Worm (Caenorhabditis elegans) whole organism, L4 larva: ENCODE results near the gene K09A9.8.

Experiments
- D1046.2 ChIP-seq: fragments of 200-800 bp; sonication (Bioruptor generic); IDR thresholded peaks from 2 replicates; pipeline ENCODE4 v1.3.6; 2022; ENCODE audit warnings: missing genetic modification characterization, missing compliant biosample characterization
- F44E2.7 ChIP-seq: fragments of 200-800 bp; sonication (Bioruptor generic); IDR thresholded peaks from 2 replicates; pipeline ENCODE4 v2.1.2; 2022; ENCODE audit warnings: missing genetic modification characterization, missing compliant biosample characterization
- T26A8.4 ChIP-seq: fragments of 200-800 bp; sonication (Bioruptor generic); IDR thresholded peaks from 2 replicates; pipeline ENCODE4 v1.3.6; 2022; ENCODE audit warnings: missing genetic modification characterization, missing compliant biosample characterization
- Y48G9A.11 ChIP-seq: fragments of 200-800 bp; sonication (Bioruptor generic); IDR thresholded peaks from 2 replicates; pipeline ENCODE4 v1.3.6; 2022; ENCODE audit warnings: missing genetic modification reagents, missing genetic modification characterization, missing compliant biosample characterization
- ZK337.2 ChIP-seq: fragments of 200-800 bp; sonication (Bioruptor generic); IDR thresholded peaks from 2 replicates; pipeline ENCODE4 v1.3.6; 2022; ENCODE audit warnings: missing genetic modification reagents, missing genetic modification characterization, missing compliant biosample characterization
- ZK546.5 ChIP-seq, 2 experiments: sonication (generic microtip); optimal IDR thresholded peaks; 2 replicates each; lab custom pipeline; 2017; ENCODE audit warnings: missing biosample characterization in 2 of 2, missing genetic modification characterization in 2 of 2
- ama-1 ChIP-seq: fragments of 150-350 bp; optimal IDR thresholded peaks from 2 replicates; lab custom pipeline; 2014; ENCODE audit warnings: inconsistent platforms, mixed read lengths
- ceh-32 ChIP-seq: sonication (generic microtip); optimal IDR thresholded peaks from 2 replicates; lab custom pipeline; 2016; ENCODE audit warnings: mild to moderate bottlenecking, missing genetic modification characterization, missing compliant biosample characterization; ENCODE audit not compliant: poor library complexity
- ceh-44 ChIP-seq: fragments of 200-800 bp; sonication (Bioruptor generic); IDR thresholded peaks from 2 replicates; pipeline ENCODE4 v1.3.6; 2022; ENCODE audit warnings: missing genetic modification reagents, missing genetic modification characterization, missing compliant biosample characterization
- ceh-82 ChIP-seq: sonication (generic microtip); optimal IDR thresholded peaks from 2 replicates; lab custom pipeline; 2017; ENCODE audit warnings: missing biosample characterization, missing genetic modification characterization
- cey-2 ChIP-seq: sonication (generic microtip); optimal IDR thresholded peaks from 3 replicates; lab custom pipeline; 2017; ENCODE audit warnings: missing genetic modification characterization, mild to moderate bottlenecking, missing compliant biosample characterization, antibody characterized with exemption, borderline replicate concordance; ENCODE audit not compliant: insufficient read depth
- ctbp-1 ChIP-seq: fragments of 200-800 bp; sonication (Bioruptor generic); IDR thresholded peaks from 2 replicates; pipeline ENCODE4 v1.3.6; 2022; ENCODE audit warnings: missing genetic modification reagents, missing genetic modification characterization, missing compliant biosample characterization
- daf-8 ChIP-seq: fragments of 200-800 bp; sonication (Bioruptor generic); IDR thresholded peaks from 2 replicates; pipeline ENCODE4 v1.3.6; 2022; ENCODE audit warnings: missing genetic modification characterization, missing compliant biosample characterization
- dmd-6 ChIP-seq: fragments of 200-800 bp; sonication (Bioruptor generic); IDR thresholded peaks from 2 replicates; pipeline ENCODE4 v1.3.6; 2022; ENCODE audit warnings: missing genetic modification reagents, missing genetic modification characterization, missing compliant biosample characterization
- dmd-8 ChIP-seq: fragments of 200-800 bp; sonication (Bioruptor generic); IDR thresholded peaks from 2 replicates; pipeline ENCODE4 v1.3.6; 2022; ENCODE audit warnings: missing genetic modification characterization, missing compliant biosample characterization
- dpl-1 ChIP-seq: fragments of 150-350 bp; optimal IDR thresholded peaks from 2 replicates; lab custom pipeline; 2014; ENCODE audit warnings: missing biosample characterization, missing genetic modification reagents, missing genetic modification characterization
- egl-43 ChIP-seq: fragments of 200-800 bp; sonication (Bioruptor generic); IDR thresholded peaks from 2 replicates; pipeline ENCODE4 v1.3.6; 2022; ENCODE audit warnings: missing genetic modification reagents, missing genetic modification characterization, missing compliant biosample characterization
- fos-1 ChIP-seq: fragments of 150-350 bp; optimal IDR thresholded peaks from 2 replicates; lab custom pipeline; 2014; ENCODE audit warnings: missing biosample characterization, missing genetic modification characterization
- hlh-11 ChIP-seq: fragments of 200-800 bp; sonication (Bioruptor generic); optimal IDR thresholded peaks from 2 replicates; lab custom pipeline; 2018; ENCODE audit warnings: mild to moderate bottlenecking, missing genetic modification characterization, missing compliant biosample characterization
- hmg-1.1 ChIP-seq: fragments of 200-800 bp; sonication (Bioruptor generic); IDR thresholded peaks from 2 replicates; pipeline ENCODE4 v1.3.6; 2022; ENCODE audit warnings: missing genetic modification reagents, missing genetic modification characterization, missing compliant biosample characterization
- jun-1 ChIP-seq: fragments of 150-350 bp; optimal IDR thresholded peaks from 2 replicates; lab custom pipeline; 2014; ENCODE audit warnings: missing biosample characterization, missing genetic modification reagents, missing genetic modification characterization
- lin-1 ChIP-seq: fragments of 200-800 bp; sonication (Bioruptor generic); IDR thresholded peaks from 2 replicates; pipeline ENCODE4 v1.3.6; 2022; ENCODE audit warnings: missing genetic modification reagents, missing genetic modification characterization, missing compliant biosample characterization
- lin-15B ChIP-seq: fragments of 150-350 bp; sonication (generic microtip); optimal IDR thresholded peaks from 3 replicates; lab custom pipeline; 2014; ENCODE audit warnings: missing biosample characterization, missing genetic modification characterization
- lin-29 ChIP-seq: fragments of 200-800 bp; sonication (Bioruptor generic); IDR thresholded peaks from 2 replicates; pipeline ENCODE4 v1.3.6; 2022; ENCODE audit warnings: missing genetic modification reagents, missing genetic modification characterization, missing compliant biosample characterization
- lsy-2 ChIP-seq, 2 experiments: fragments of 150-350 bp in 1 of 2; sonication (generic microtip) in 1 of 2; optimal IDR thresholded peaks; 2 replicates each; lab custom pipeline; 2014 to 2017; ENCODE audit warnings: missing biosample characterization in 2 of 2, missing genetic modification characterization in 2 of 2
- madf-5 ChIP-seq, 2 experiments: fragments of 200-800 bp; sonication (Bioruptor generic); IDR thresholded peaks; 2 replicates each; pipeline ENCODE4 v1.3.6; 2022; ENCODE audit warnings: missing compliant biosample characterization in 2 of 2, missing genetic modification characterization in 2 of 2
- madf-9 ChIP-seq: fragments of 200-800 bp; sonication (Bioruptor generic); conservative IDR thresholded peaks from 2 replicates; pipeline ENCODE4 v1.3.6; 2022; ENCODE audit warnings: missing genetic modification reagents, missing genetic modification characterization, missing compliant biosample characterization
- mdl-1 ChIP-seq, 2 experiments: fragments of 150-350 bp in 1 of 2; sonication (generic microtip) in 1 of 2; optimal IDR thresholded peaks; 2 replicates each; lab custom pipeline; 2014 to 2017; ENCODE audit warnings: missing biosample characterization in 2 of 2, missing genetic modification characterization in 2 of 2
- mdt-29 ChIP-seq: fragments of 200-800 bp; sonication (Bioruptor generic); IDR thresholded peaks from 2 replicates; pipeline ENCODE4 v1.3.6; 2022; ENCODE audit warnings: missing genetic modification reagents, missing genetic modification characterization, missing compliant biosample characterization
- mxl-2 ChIP-seq: fragments of 200-800 bp; sonication (Bioruptor generic); conservative IDR thresholded peaks from 2 replicates; pipeline ENCODE4 v1.3.6; 2022; ENCODE audit warnings: missing genetic modification reagents, missing genetic modification characterization, missing compliant biosample characterization
- nhr-10 ChIP-seq: fragments of 150-350 bp; optimal IDR thresholded peaks from 2 replicates; lab custom pipeline; 2014; ENCODE audit warnings: missing biosample characterization, missing genetic modification characterization
- nhr-111 ChIP-seq: fragments of 200-800 bp; sonication (Bioruptor generic); optimal IDR thresholded peaks from 2 replicates; lab custom pipeline; 2018; ENCODE audit warnings: mild to moderate bottlenecking, missing genetic modification characterization, missing compliant biosample characterization
- nhr-237 ChIP-seq: sonication (generic microtip); optimal IDR thresholded peaks from 2 replicates; lab custom pipeline; 2017; ENCODE audit warnings: missing biosample characterization, missing genetic modification characterization
- nhr-25 ChIP-seq: sonication (generic microtip); optimal IDR thresholded peaks from 2 replicates; lab custom pipeline; 2017; ENCODE audit warnings: missing genetic modification characterization, mild to moderate bottlenecking, missing compliant biosample characterization, antibody characterized with exemption, moderate library complexity, borderline replicate concordance; ENCODE audit not compliant: insufficient read depth
- nhr-41 ChIP-seq: fragments of 200-800 bp; sonication (Bioruptor generic); IDR thresholded peaks from 2 replicates; pipeline ENCODE4 v1.3.6; 2022; ENCODE audit warnings: missing genetic modification reagents, missing genetic modification characterization, missing compliant biosample characterization
- nhr-6 ChIP-seq: fragments of 150-350 bp; optimal IDR thresholded peaks from 2 replicates; lab custom pipeline; 2014; ENCODE audit warnings: missing biosample characterization, missing genetic modification characterization
- nhr-77 ChIP-seq: fragments of 150-350 bp; optimal IDR thresholded peaks from 2 replicates; lab custom pipeline; 2014; ENCODE audit warnings: missing biosample characterization, missing genetic modification characterization
- pha-4 ChIP-seq, 2 experiments: fragments of 150-350 bp in 1 of 2; fragments of 200-800 bp in 1 of 2; sonication (Bioruptor generic) in 1 of 2; IDR thresholded peaks in 1 of 2; optimal IDR thresholded peaks in 1 of 2; 2 replicates each; pipeline versions ENCODE4 v1.3.6 to Lab custom; 2014 to 2022; ENCODE audit warnings: missing genetic modification characterization in 2 of 2, missing genetic modification reagents in 2 of 2, missing biosample characterization in 1 of 2, missing compliant biosample characterization in 1 of 2
- php-3 ChIP-seq: fragments of 200-800 bp; sonication (Bioruptor generic); IDR thresholded peaks from 2 replicates; pipeline ENCODE4 v1.3.6; 2022; ENCODE audit warnings: missing genetic modification reagents, missing genetic modification characterization, missing compliant biosample characterization
- pqm-1 ChIP-seq: sonication (generic microtip); optimal IDR thresholded peaks from 2 replicates; lab custom pipeline; 2017; ENCODE audit warnings: missing biosample characterization, missing genetic modification characterization
- saeg-2 ChIP-seq: fragments of 200-800 bp; sonication (Bioruptor generic); IDR thresholded peaks from 2 replicates; pipeline ENCODE4 v1.3.6; 2022; ENCODE audit warnings: missing genetic modification reagents, missing genetic modification characterization, missing compliant biosample characterization
- set-16 ChIP-seq: fragments of 200-800 bp; sonication (Bioruptor generic); IDR thresholded peaks from 2 replicates; pipeline ENCODE4 v1.3.6; 2022; ENCODE audit warnings: missing genetic modification reagents, missing genetic modification characterization, missing compliant biosample characterization
- skn-1 ChIP-seq: fragments of 150-350 bp; optimal IDR thresholded peaks from 2 replicates; lab custom pipeline; 2014; ENCODE audit warnings: missing biosample characterization, missing genetic modification characterization
- snpc-1.2 ChIP-seq: fragments of 200-800 bp; sonication (Bioruptor generic); IDR thresholded peaks from 2 replicates; pipeline ENCODE4 v1.3.6; 2022; ENCODE audit warnings: missing genetic modification reagents, missing genetic modification characterization, missing compliant biosample characterization
- snpc-4 ChIP-seq: fragments of 150-350 bp; optimal IDR thresholded peaks from 2 replicates; lab custom pipeline; 2014; ENCODE audit warnings: missing biosample characterization, missing genetic modification characterization
- spr-1 ChIP-seq: sonication (generic microtip); optimal IDR thresholded peaks from 2 replicates; lab custom pipeline; 2016; ENCODE audit warnings: mild to moderate bottlenecking, missing genetic modification characterization, missing compliant biosample characterization
- tra-1 ChIP-seq: fragments of 200-800 bp; sonication (Bioruptor generic); IDR thresholded peaks from 2 replicates; pipeline ENCODE4 v1.3.6; 2022; ENCODE audit warnings: missing genetic modification reagents, missing genetic modification characterization, missing compliant biosample characterization
- unc-62 ChIP-seq, 3 experiments: fragments of 150-350 bp in 1 of 3; sonication (generic microtip); optimal IDR thresholded peaks in 2 of 3; peaks in 1 of 3; 1 replicate in 1 of 3; 2 replicates in 2 of 3; lab custom pipeline; 2014 to 2017; ENCODE audit warnings: missing biosample characterization in 3 of 3, missing genetic modification characterization in 3 of 3, missing genetic modification reagents in 3 of 3, missing genotype in 1 of 3
- zfp-3 ChIP-seq: fragments of 200-800 bp; sonication (Bioruptor generic); conservative IDR thresholded peaks from 2 replicates; pipeline ENCODE4 v1.3.6; 2022; ENCODE audit warnings: missing genetic modification reagents, missing genetic modification characterization, missing compliant biosample characterization

Gene K09A9.8

ce11 chrX:15607498-15608019 lies 10.6 kb upstream of the K09A9.8 start, which contains the start of gene nipi-3:
Gene nipi-3 (plus strand): TSS chrX:15607969.
- TF ChIP-seq skn-1 (tag; lab: Kevin White, UChicago) (peak; percentile 52), nhr-237 (tag; lab: Kevin White, UChicago) (peak; percentile 68), ceh-82 (tag; lab: Kevin White, UChicago) (no peak), mxl-2 (GFP tag; lab: Robert Waterston, UW) (0 out of 2 replicates have a peak, but pooled peaks have one; percentile 48), saeg-2 (GFP tag; lab: Robert Waterston, UW) (peak; percentile 81), set-16 (peak; percentile 68), pqm-1 (peak; percentile 79), nhr-41 (GFP tag; lab: Robert Waterston, UW) (peak; percentile 95), ZK546.5 (tag; optimal IDR thresholded peaks at IDR 0.05; lab: Kevin White, UChicago) (no peak), nhr-6 (tag; lab: Kevin White, UChicago) (peak; percentile 94), ZK337.2 (GFP tag; lab: Robert Waterston, UW) (no peak), dpl-1 (GFP tag; lab: Kevin White, UChicago) (peak; percentile 64), Y48G9A.11 (GFP tag; lab: Robert Waterston, UW) (no peak), nhr-25 (tag; lab: Kevin White, UChicago) (peak; percentile 84), snpc-4 (tag; lab: Kevin White, UChicago) (peak; percentile 19), nhr-10 (tag; lab: Kevin White, UChicago) (peak; percentile 94), ceh-44 (GFP tag; lab: Robert Waterston, UW) (no peak), snpc-1.2 (no peak), ama-1 (no peak), lsy-2 (tag; optimal IDR thresholded peaks at IDR 0.05; lab: Kevin White, UChicago) (peak; percentile 89 to 92), F44E2.7 (GFP tag; lab: Robert Waterston, UW) (no peak), D1046.2 (GFP tag; lab: Robert Waterston, UW) (peak; percentile 77; the same call in 1 of the 2 replicates), dmd-6 (GFP tag; lab: Robert Waterston, UW) (peak; percentile 99), mdl-1 (tag; optimal IDR thresholded peaks at IDR 0.05; lab: Kevin White, UChicago) (peak; percentile 99), tra-1 (GFP tag; lab: Robert Waterston, UW) (peak; percentile 97), lin-1 (GFP tag; lab: Robert Waterston, UW) (peak; percentile 88), nhr-77 (tag; lab: Kevin White, UChicago) (peak; percentile 99), mdt-29 (GFP tag; lab: Robert Waterston, UW) (peak; percentile 80), dmd-8 (GFP tag; lab: Robert Waterston, UW) (no peak), fos-1 (tag; lab: Kevin White, UChicago) (peak; percentile 59), ceh-32 (tag; lab: Kevin White, UChicago) (no peak), madf-5 (GFP tag; IDR thresholded peaks at IDR 0.05; lab: Robert Waterston, UW) (no peak), madf-9 (GFP tag; lab: Robert Waterston, UW) (peak; percentile 86), cey-2 (tag; lab: Kevin White, UChicago) (peak; percentile 61), daf-8 (GFP tag; lab: Robert Waterston, UW) (no peak), hlh-11 (tag; lab: Kevin White, UChicago) (peak; percentile 98), lin-29 (GFP tag; lab: Robert Waterston, UW) (no peak; the same call in 1 of the 2 replicates), nhr-111 (no peak), ctbp-1 (GFP tag; lab: Robert Waterston, UW) (peak; percentile 86), T26A8.4 (GFP tag; lab: Robert Waterston, UW) (peak; percentile 85), unc-62 (GFP tag; optimal IDR thresholded peaks at IDR 0.05 in 1 of 2; lab: Kevin White, UChicago) (peak in 1 of 2 experiments; percentile 99), unc-62 (tag; optimal IDR thresholded peaks at IDR 0.05; lab: Kevin White, UChicago) (no peak), zfp-3 (GFP tag; lab: Robert Waterston, UW) (peak; percentile 82), hmg-1.1 (peak; percentile 71), lin-15B (tag; lab: Kevin White, UChicago) (peak; percentile 44), egl-43 (GFP tag; lab: Robert Waterston, UW) (peak; percentile 84), spr-1 (tag; lab: Kevin White, UChicago) (peak; percentile 83), pha-4 (GFP tag; IDR thresholded peaks at IDR 0.05; lab: Robert Waterston, UW) (peak; percentile 93), pha-4 (tag; optimal IDR thresholded peaks at IDR 0.05; lab: Kevin White, UChicago) (peak; percentile 2), jun-1 (tag; lab: Kevin White, UChicago) (peak; percentile 86), php-3 (GFP tag; lab: Robert Waterston, UW) (peak; percentile 73; the same call in 1 of the 2 replicates)
